Fruit fly (Drosophila melanogaster) whole organism, prepupa: ENCODE results near the gene beag.
A peak's percentile ranks its signal among the peaks of the same experiment; 100 is the strongest.

ENCODE experiments used
- CG16779 ChIP-seq: fragments of 200-800 bp; sonication (Bioruptor generic); optimal IDR thresholded peaks from 3 replicates; lab custom pipeline; 2017; ENCODE audit warnings: missing biosample characterization, mild to moderate bottlenecking, missing genetic modification characterization
- CG6276 ChIP-seq: fragments of 200-800 bp; sonication (Bioruptor generic); optimal IDR thresholded peaks from 2 replicates; lab custom pipeline; 2017; ENCODE audit warnings: missing biosample characterization, mild to moderate bottlenecking, missing genetic modification characterization
- Hr4 ChIP-seq: fragments of 200-800 bp; sonication (Bioruptor generic); optimal IDR thresholded peaks from 3 replicates; lab custom pipeline; 2016; ENCODE audit warnings: missing biosample characterization, missing genetic modification characterization
- Lpt ChIP-seq: fragments of 200-800 bp; sonication (Bioruptor generic); optimal IDR thresholded peaks from 3 replicates; lab custom pipeline; 2016; ENCODE audit warnings: missing biosample characterization, missing genetic modification characterization
- eg ChIP-seq: fragments of 200-800 bp; sonication (Bioruptor generic); IDR thresholded peaks from 3 replicates; pipeline ENCODE4 v1.3.6; 2022; ENCODE audit warnings: missing biosample characterization, missing genetic modification characterization
- fkh ChIP-seq: fragments of 200-800 bp; sonication (Bioruptor generic); optimal IDR thresholded peaks from 3 replicates; lab custom pipeline; 2017; ENCODE audit warnings: missing biosample characterization, mild to moderate bottlenecking, missing genetic modification characterization, moderate library complexity

DNA sequence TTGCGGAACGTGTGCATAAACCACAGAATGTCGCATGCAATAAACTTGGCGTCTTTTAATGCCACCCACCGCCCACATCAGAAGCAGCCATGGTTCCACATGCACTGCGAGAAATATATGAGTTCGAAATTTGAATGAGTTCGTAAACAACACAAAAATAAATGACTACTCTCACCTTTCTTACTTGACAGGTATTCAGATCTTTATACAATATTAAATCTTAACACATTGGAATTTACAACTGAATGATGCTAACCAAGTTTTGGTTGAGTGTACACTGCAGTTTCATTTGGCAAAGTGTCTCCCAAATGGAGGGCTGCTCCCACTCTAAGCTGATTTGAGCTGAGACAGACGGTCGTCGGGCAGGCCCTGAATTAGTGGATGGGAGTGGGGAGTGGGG is 10.1 kb upstream of the beag start:
- TF ChIP-seq Hr4 = peak; percentile 49
- no peak for TF ChIP-seq fkh (GFP tag; lab: Kevin White, UChicago)
- no peak for TF ChIP-seq Lpt
- TF ChIP-seq CG6276 (GFP tag; lab: Kevin White, UChicago) = no peak
- no peak for TF ChIP-seq CG16779 (tag; lab: Kevin White, UChicago)
- peak; percentile 54; the same call in 2 of the 3 replicates for TF ChIP-seq eg (GFP tag; lab: Robert Waterston, UW)
